Fruit fly (Drosophila melanogaster) whole organism, embryonic: ENCODE data around the gene CG7484.
A peak's percentile ranks its signal among the peaks of the same experiment; 100 is the strongest.

ENCODE experiments used
- Blimp-1 ChIP-seq: fragments of 200-800 bp; sonication (Bioruptor generic); optimal IDR thresholded peaks from 3 replicates; lab custom pipeline; 2018; ENCODE audit warnings: missing biosample characterization, missing genetic modification characterization, mild to moderate bottlenecking, moderate library complexity, missing genetic modification reagents
- Bteb2 ChIP-seq: fragments of 200-800 bp; sonication (Bioruptor generic); optimal IDR thresholded peaks from 2 replicates; lab custom pipeline; 2016; ENCODE audit warnings: missing biosample characterization, missing genetic modification characterization
- CG10321 ChIP-seq: fragments of 200-800 bp; sonication (Bioruptor generic); IDR thresholded peaks from 2 replicates; pipeline ENCODE4 v1.3.6; 2022; ENCODE audit warnings: missing biosample characterization, missing genetic modification characterization
- CG11696 ChIP-seq: fragments of 200-800 bp; sonication (Bioruptor generic); IDR thresholded peaks from 2 replicates; pipeline ENCODE4 v1.3.6; 2022; ENCODE audit warnings: missing biosample characterization, missing genetic modification characterization
- CG11723 ChIP-seq: fragments of 200-800 bp; sonication (Bioruptor generic); optimal IDR thresholded peaks from 2 replicates; lab custom pipeline; 2017; ENCODE audit warnings: missing biosample characterization, mild to moderate bottlenecking, missing genetic modification characterization
- CG12104 ChIP-seq: fragments of 200-800 bp; sonication (Bioruptor generic); optimal IDR thresholded peaks from 3 replicates; lab custom pipeline; 2016; ENCODE audit warnings: missing biosample characterization, missing genetic modification characterization
- CG12236 ChIP-seq: fragments of 200-800 bp; sonication (Bioruptor generic); optimal IDR thresholded peaks from 2 replicates; lab custom pipeline; 2016; ENCODE audit warnings: missing biosample characterization, missing genetic modification characterization
- CG12942 ChIP-seq: fragments of 200-800 bp; sonication (Bioruptor generic); optimal IDR thresholded peaks from 3 replicates; lab custom pipeline; 2016; ENCODE audit warnings: missing biosample characterization, missing genetic modification characterization
- CG13296 ChIP-seq: fragments of 200-800 bp; sonication (Bioruptor generic); optimal IDR thresholded peaks from 3 replicates; lab custom pipeline; 2018; ENCODE audit warnings: missing biosample characterization, mild to moderate bottlenecking, missing genetic modification characterization
- CG13424 ChIP-seq: fragments of 200-800 bp; sonication (Bioruptor generic); optimal IDR thresholded peaks from 2 replicates; lab custom pipeline; 2019; ENCODE audit warnings: missing biosample characterization, mild to moderate bottlenecking, missing genetic modification characterization, moderate library complexity
- CG14667 ChIP-seq: fragments of 200-800 bp; sonication (Bioruptor generic); IDR thresholded peaks from 2 replicates; pipeline ENCODE4 v1.3.6; 2022; ENCODE audit warnings: missing biosample characterization, missing genetic modification characterization
- CG16863 ChIP-seq: fragments of 200-800 bp; sonication (Bioruptor generic); optimal IDR thresholded peaks from 3 replicates; lab custom pipeline; 2016; ENCODE audit warnings: missing biosample characterization, missing genetic modification characterization
- CG17359 ChIP-seq: fragments of 200-800 bp; sonication (Bioruptor generic); optimal IDR thresholded peaks from 3 replicates; lab custom pipeline; 2018; ENCODE audit warnings: missing biosample characterization, mild to moderate bottlenecking, missing genetic modification characterization, moderate library complexity
- CG17612 ChIP-seq: fragments of 200-800 bp; sonication (Bioruptor generic); IDR thresholded peaks from 2 replicates; pipeline ENCODE4 v1.3.6; 2022; ENCODE audit warnings: missing biosample characterization, missing genetic modification characterization
- CG18619 ChIP-seq: fragments of 200-800 bp; sonication (Bioruptor generic); optimal IDR thresholded peaks from 3 replicates; lab custom pipeline; 2017; ENCODE audit warnings: missing biosample characterization, mild to moderate bottlenecking, missing genetic modification characterization
- CG34422 ChIP-seq: fragments of 200-800 bp; sonication (Bioruptor generic); IDR thresholded peaks from 3 replicates; pipeline ENCODE4 v1.3.6; 2022; ENCODE audit warnings: missing biosample characterization, missing genetic modification characterization
- CG4424 ChIP-seq: fragments of 200-800 bp; sonication (Bioruptor generic); optimal IDR thresholded peaks from 3 replicates; lab custom pipeline; 2016; ENCODE audit warnings: missing biosample characterization, missing genetic modification characterization
- CG4730 ChIP-seq: fragments of 200-800 bp; sonication (Bioruptor generic); IDR thresholded peaks from 2 replicates; pipeline ENCODE4 v1.3.6; 2022; ENCODE audit warnings: missing biosample characterization, missing genetic modification characterization
- CG5953 ChIP-seq: fragments of 200-800 bp; sonication (Bioruptor generic); IDR thresholded peaks from 2 replicates; pipeline ENCODE4 v1.3.6; 2022; ENCODE audit warnings: missing biosample characterization, missing genetic modification characterization
- CG6683 ChIP-seq: fragments of 200-800 bp; sonication (Bioruptor generic); optimal IDR thresholded peaks from 2 replicates; lab custom pipeline; 2017; ENCODE audit warnings: missing biosample characterization, mild to moderate bottlenecking, missing genetic modification characterization, missing genetic modification reagents
- CG6813 ChIP-seq: fragments of 200-800 bp; sonication (Bioruptor generic); optimal IDR thresholded peaks from 2 replicates; lab custom pipeline; 2017; ENCODE audit warnings: missing biosample characterization, missing genetic modification characterization, mild to moderate bottlenecking, moderate library complexity, missing genetic modification reagents
- CG7372 ChIP-seq: fragments of 200-800 bp; sonication (Bioruptor generic); IDR thresholded peaks from 2 replicates; pipeline ENCODE4 v1.3.6; 2022; ENCODE audit warnings: missing biosample characterization, missing genetic modification characterization
- CG7839 ChIP-seq: fragments of 200-800 bp; sonication (Bioruptor generic); optimal IDR thresholded peaks from 3 replicates; lab custom pipeline; 2018; ENCODE audit warnings: missing biosample characterization, mild to moderate bottlenecking, missing genetic modification characterization, moderate library complexity
- CrebB ChIP-seq: fragments of 200-800 bp; sonication (Bioruptor generic); optimal IDR thresholded peaks from 3 replicates; lab custom pipeline; 2018; ENCODE audit warnings: missing biosample characterization, mild to moderate bottlenecking, missing genetic modification characterization
- D19B ChIP-seq: fragments of 200-800 bp; sonication (Bioruptor generic); optimal IDR thresholded peaks from 2 replicates; lab custom pipeline; 2017; ENCODE audit warnings: missing biosample characterization, mild to moderate bottlenecking, missing genetic modification characterization
- Dad ChIP-seq: fragments of 200-800 bp; sonication (Bioruptor generic); optimal IDR thresholded peaks from 3 replicates; lab custom pipeline; 2016; ENCODE audit warnings: missing biosample characterization, missing genetic modification characterization
- Dfd ChIP-seq, 2 experiments: fragments of >200 bp; optimal IDR thresholded peaks; 2 replicates each; lab custom pipeline; 2017; ENCODE audit warnings: missing biosample characterization in 2 of 2, missing genetic modification characterization in 2 of 2
- Dip2 ChIP-seq: fragments of 200-800 bp; sonication (Bioruptor generic); IDR thresholded peaks from 2 replicates; pipeline ENCODE4 v1.3.6; 2022; ENCODE audit warnings: missing biosample characterization, missing genetic modification characterization
- E2f1 ChIP-seq: fragments of 200-800 bp; sonication (Bioruptor generic); IDR thresholded peaks from 2 replicates; pipeline ENCODE4 v1.3.6; 2022; ENCODE audit warnings: missing biosample characterization, missing genetic modification characterization
- Fer3 ChIP-seq: fragments of 200-800 bp; sonication (Bioruptor generic); optimal IDR thresholded peaks from 2 replicates; lab custom pipeline; 2018; ENCODE audit warnings: missing biosample characterization, mild to moderate bottlenecking, missing genetic modification characterization, moderate library complexity
- HLH4C ChIP-seq: fragments of 200-800 bp; sonication (Bioruptor generic); IDR thresholded peaks from 3 replicates; pipeline ENCODE4 v1.3.6; 2022; ENCODE audit warnings: missing biosample characterization, missing genetic modification characterization; ENCODE audit not compliant: partially characterized antibody
- Hr39 ChIP-seq: fragments of >200 bp; optimal IDR thresholded peaks from 2 replicates; lab custom pipeline; 2017
- MTF-1 ChIP-seq: fragments of 200-800 bp; sonication (Bioruptor generic); optimal IDR thresholded peaks from 2 replicates; lab custom pipeline; 2018; ENCODE audit warnings: missing biosample characterization, mild to moderate bottlenecking, missing genetic modification characterization, borderline replicate concordance
- NFAT ChIP-seq: fragments of 200-800 bp; sonication (Bioruptor generic); IDR thresholded peaks from 2 replicates; pipeline ENCODE4 v1.3.6; 2022; ENCODE audit warnings: missing biosample characterization, missing genetic modification characterization
- Scr ChIP-seq: fragments of 200-800 bp; sonication (Bioruptor generic); IDR thresholded peaks from 2 replicates; pipeline ENCODE4 v1.3.6; 2022; ENCODE audit warnings: missing biosample characterization, missing genetic modification characterization; ENCODE audit not compliant: partially characterized antibody
- Side ChIP-seq: fragments of 200-800 bp; sonication (Bioruptor generic); optimal IDR thresholded peaks from 2 replicates; lab custom pipeline; 2016; ENCODE audit warnings: missing biosample characterization, missing genetic modification characterization
- cas ChIP-seq: fragments of 200-800 bp; sonication (Bioruptor generic); IDR thresholded peaks from 2 replicates; pipeline ENCODE4 v1.3.6; 2022; ENCODE audit warnings: missing biosample characterization, missing genetic modification characterization
- ci ChIP-seq: fragments of 200-800 bp; sonication (Bioruptor generic); IDR thresholded peaks from 3 replicates; pipeline ENCODE4 v1.3.6; 2022; ENCODE audit warnings: missing biosample characterization, missing genetic modification characterization
- dan ChIP-seq: fragments of 200-800 bp; sonication (Bioruptor generic); IDR thresholded peaks from 2 replicates; pipeline ENCODE4 v1.3.6; 2022; ENCODE audit warnings: missing biosample characterization, missing genetic modification characterization
- dmrt11E ChIP-seq: fragments of 200-800 bp; sonication (Bioruptor generic); optimal IDR thresholded peaks from 3 replicates; lab custom pipeline; 2018; ENCODE audit warnings: missing biosample characterization, mild to moderate bottlenecking, missing genetic modification characterization, moderate library complexity
- exex ChIP-seq: fragments of 200-800 bp; sonication (Bioruptor generic); optimal IDR thresholded peaks from 4 replicates; lab custom pipeline; 2018; ENCODE audit warnings: missing biosample characterization, mild to moderate bottlenecking, missing genetic modification characterization, moderate library complexity
- fu2 ChIP-seq: fragments of 200-800 bp; sonication (Bioruptor generic); optimal IDR thresholded peaks from 2 replicates; lab custom pipeline; 2016; ENCODE audit warnings: missing biosample characterization, missing genetic modification characterization
- jigr1 ChIP-seq: fragments of 200-800 bp; sonication (Bioruptor generic); IDR thresholded peaks from 3 replicates; pipeline ENCODE4 v1.3.6; 2022; ENCODE audit warnings: missing biosample characterization, missing genetic modification characterization
- jumu ChIP-seq: fragments of 200-800 bp; sonication (Bioruptor generic); optimal IDR thresholded peaks from 3 replicates; lab custom pipeline; 2016; ENCODE audit warnings: missing biosample characterization, missing genetic modification characterization
- knrl ChIP-seq: fragments of 200-800 bp; sonication (Bioruptor generic); IDR thresholded peaks from 3 replicates; pipeline ENCODE4 v1.3.6; 2022; ENCODE audit warnings: missing biosample characterization, missing genetic modification characterization; ENCODE audit not compliant: partially characterized antibody
- pzg ChIP-seq: fragments of 200-800 bp; sonication (Bioruptor generic); optimal IDR thresholded peaks from 3 replicates; lab custom pipeline; 2018; ENCODE audit warnings: missing biosample characterization, mild to moderate bottlenecking, missing genetic modification characterization, moderate library complexity
- repo ChIP-seq: fragments of 200-800 bp; sonication (Bioruptor generic); optimal IDR thresholded peaks from 2 replicates; lab custom pipeline; 2016; ENCODE audit warnings: missing biosample characterization, missing genetic modification characterization
- sc ChIP-seq, 3 experiments: fragments of >200 bp in 2 of 3; fragments of 200-800 bp in 1 of 3; sonication (Bioruptor generic) in 1 of 3; optimal IDR thresholded peaks; 2 replicates in 2 of 3; 3 replicates in 1 of 3; lab custom pipeline; 2017; ENCODE audit warnings: mild to moderate bottlenecking in 1 of 3, missing biosample characterization in 1 of 3, missing genetic modification characterization in 1 of 3, missing genetic modification reagents in 1 of 3
- vvl ChIP-seq: fragments of 200-800 bp; sonication (Bioruptor generic); IDR thresholded peaks from 2 replicates; pipeline ENCODE4 v1.3.6; 2022; ENCODE audit warnings: missing biosample characterization, missing genetic modification characterization
- wor ChIP-seq: fragments of 200-800 bp; sonication (Bioruptor generic); IDR thresholded peaks from 2 replicates; pipeline ENCODE4 v1.3.6; 2022; ENCODE audit warnings: missing biosample characterization, missing genetic modification characterization

CG7484 gene

DNA sequence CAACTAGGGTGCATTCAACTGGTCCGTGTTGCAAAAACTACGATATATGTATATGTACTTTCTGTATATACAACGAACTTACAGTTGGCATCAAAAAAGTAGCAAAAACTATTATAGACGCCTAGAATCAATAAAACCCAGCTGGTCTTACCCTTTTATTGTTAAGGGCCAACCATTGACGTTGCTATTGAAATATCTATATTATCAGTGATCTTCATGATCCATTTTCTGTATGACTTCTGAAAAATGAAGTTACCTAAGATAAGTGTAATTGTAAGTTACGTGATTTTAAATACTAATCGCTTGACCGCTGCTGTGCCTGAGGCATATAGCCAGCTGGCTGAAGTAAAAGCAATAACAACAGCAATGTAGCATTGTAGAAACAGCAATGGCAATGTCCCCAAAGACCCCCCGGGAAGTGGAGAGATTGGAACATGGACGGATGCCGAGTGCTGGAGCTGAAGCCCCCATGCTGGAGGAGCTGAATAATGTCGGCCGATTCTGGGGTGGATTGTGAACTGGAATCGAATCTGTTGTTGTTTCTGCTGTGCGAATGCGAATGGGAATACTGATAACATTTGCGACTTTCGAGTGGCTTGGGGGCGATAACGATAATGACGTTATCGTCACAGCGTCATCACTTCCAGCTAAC is 3.4 kb downstream of the CG7484 start (continued):
- TF ChIP-seq CG6813 (GFP tag; lab: Kevin White, UChicago) (no peak), CrebB (tag; lab: Kevin White, UChicago) (no peak), CG7372 (GFP tag; lab: Robert Waterston, UW) (no peak), CG11696 (GFP tag; lab: Robert Waterston, UW) (peak; percentile 89), CG34422 (GFP tag; lab: Robert Waterston, UW) (no peak), CG17612 (GFP tag; lab: Robert Waterston, UW) (no peak), CG13424 (tag; lab: Kevin White, UChicago) (peak; percentile 26), Fer3 (tag; lab: Kevin White, UChicago) (peak; percentile 7), CG16863 (GFP tag; lab: Kevin White, UChicago) (no peak), pzg (GFP tag; lab: Kevin White, UChicago) (no peak), CG4424 (no peak), jigr1 (GFP tag; lab: Robert Waterston, UW) (no peak), CG12104 (GFP tag; lab: Kevin White, UChicago) (no peak), cas (GFP tag; lab: Robert Waterston, UW) (no peak), ci (GFP tag; lab: Robert Waterston, UW) (peak; percentile 50; the same call in 1 of the 3 replicates), E2f1 (GFP tag; lab: Robert Waterston, UW) (no peak), Dip2 (no peak), CG14667 (no peak), CG6683 (no peak), HLH4C (no peak), wor (no peak), CG13296 (GFP tag; lab: Kevin White, UChicago) (no peak), dmrt11E (peak; percentile 45), NFAT (no peak), Scr (GFP tag; lab: Robert Waterston, UW) (no peak), fu2 (GFP tag; lab: Kevin White, UChicago) (no peak), MTF-1 (no peak), dan (no peak), CG12236 (GFP tag; lab: Kevin White, UChicago) (no peak), CG10321 (GFP tag; lab: Robert Waterston, UW) (0 out of 2 replicates have a peak, but pooled peaks have one; percentile 7), CG11723 (GFP tag; lab: Kevin White, UChicago) (no peak), knrl (GFP tag; lab: Robert Waterston, UW) (no peak), Hr39 (lab: Kevin White, UChicago) (no peak), CG4730 (GFP tag; lab: Robert Waterston, UW) (no peak), repo (GFP tag; lab: Kevin White, UChicago) (no peak), exex (tag; lab: Kevin White, UChicago) (no peak), Dfd (GFP tag; optimal IDR thresholded peaks at IDR 0.05; lab: Kevin White, UChicago) (no peak), CG12942 (GFP tag; lab: Kevin White, UChicago) (no peak), D19B (GFP tag; lab: Kevin White, UChicago) (peak; percentile 24), CG5953 (GFP tag; lab: Robert Waterston, UW) (no peak), CG7839 (tag; lab: Kevin White, UChicago) (peak; percentile 59), CG18619 (GFP tag; lab: Kevin White, UChicago) (peak; percentile 34), Bteb2 (GFP tag; lab: Kevin White, UChicago) (peak; percentile 20), CG17359 (peak; percentile 39), sc (optimal IDR thresholded peaks at IDR 0.05; lab: Kevin White, UChicago) (no peak), sc (GFP tag; optimal IDR thresholded peaks at IDR 0.05; lab: Kevin White, UChicago) (no peak), Side (GFP tag; lab: Kevin White, UChicago) (no peak), vvl (GFP tag; lab: Robert Waterston, UW) (no peak), Blimp-1 (peak; percentile 50), jumu (no peak), Dad (no peak)
